Worm (Caenorhabditis elegans) whole organism, L4/young adult: ENCODE measurements around the gene C28D4.4.

ENCODE experiments used
- W03F9.2 ChIP-seq: fragments of 150-350 bp; optimal IDR thresholded peaks from 2 replicates; lab custom pipeline; 2014; ENCODE audit warnings: missing biosample characterization, missing genetic modification characterization
- him-1 ChIP-seq: sonication (generic microtip); optimal IDR thresholded peaks from 2 replicates; lab custom pipeline; 2016; ENCODE audit warnings: missing genotype, missing genetic modification reagents, missing genetic modification characterization, missing compliant biosample characterization

DNA sequence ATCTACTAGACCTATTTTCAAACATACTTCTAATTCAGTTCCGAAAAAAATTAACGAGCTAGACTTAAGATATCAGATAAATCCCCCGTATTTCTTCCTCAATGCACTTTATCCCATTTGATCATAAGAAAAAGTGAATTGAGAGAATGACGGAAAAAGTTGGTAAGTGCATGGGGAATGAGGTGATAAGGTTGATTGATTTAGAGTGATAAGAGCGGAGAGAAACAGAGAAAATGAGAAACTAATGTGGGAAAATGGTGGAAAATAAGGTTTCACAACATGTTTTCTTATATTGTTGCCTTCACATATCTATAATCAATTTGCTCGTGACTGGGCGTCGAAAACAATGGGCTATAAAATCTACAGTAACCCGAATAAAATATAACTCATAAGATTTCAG is 9.1 kb downstream of the C28D4.4 start:
- TF ChIP-seq him-1 (tag; lab: Kevin White, UChicago) (no peak), W03F9.2 (tag; lab: Kevin White, UChicago) (peak; percentile 21)
